Worm (Caenorhabditis elegans) whole organism, young adult: ENCODE measurements around the gene ZK1248.20.

Source experiments
- Y53F4B.3 ChIP-seq: fragments of 200-800 bp; sonication (Bioruptor generic); IDR thresholded peaks from 2 replicates; pipeline ENCODE4 v1.3.6; 2022; ENCODE audit warnings: missing genetic modification reagents, missing genetic modification characterization, missing compliant biosample characterization
- ZK185.1 ChIP-seq: sonication (generic microtip); optimal IDR thresholded peaks from 2 replicates; lab custom pipeline; 2016; ENCODE audit warnings: mild to moderate bottlenecking, missing genetic modification characterization, missing compliant biosample characterization; ENCODE audit not compliant: poor library complexity, severe bottlenecking
- ama-1 ChIP-seq, 3 experiments: fragments of 150-350 bp in 1 of 3; sonication (generic microtip) in 2 of 3; optimal IDR thresholded peaks; 2 replicates each; lab custom pipeline; 2014 to 2018; ENCODE audit warnings: missing biosample characterization in 2 of 3, missing genetic modification characterization in 2 of 3, missing genetic modification reagents in 2 of 3
- ceh-91 ChIP-seq: fragments of 200-800 bp; sonication (Bioruptor generic); IDR thresholded peaks from 2 replicates; pipeline ENCODE4 v1.3.6; 2022; ENCODE audit warnings: missing genetic modification reagents, missing genetic modification characterization, missing compliant biosample characterization
- nfya-2 ChIP-seq: fragments of 200-800 bp; sonication (Bioruptor generic); IDR thresholded peaks from 2 replicates; pipeline ENCODE4 v1.3.6; 2022; ENCODE audit warnings: missing genetic modification reagents, missing genetic modification characterization, missing compliant biosample characterization
- ztf-25 ChIP-seq: fragments of 200-800 bp; sonication (Bioruptor generic); IDR thresholded peaks from 2 replicates; pipeline ENCODE4 v1.3.6; 2022; ENCODE audit warnings: missing genetic modification reagents, missing genetic modification characterization, missing compliant biosample characterization

- TF ChIP-seq ZK185.1 (tag; lab: Kevin White, UChicago) (no peak), ama-1 (optimal IDR thresholded peaks at IDR 0.05; lab: Kevin White, UChicago) (no peak), ama-1 (GFP tag; optimal IDR thresholded peaks at IDR 0.05; lab: Kevin White, UChicago) (no peak), ceh-91 (GFP tag; lab: Robert Waterston, UW) (no peak), nfya-2 (no peak), Y53F4B.3 (GFP tag; lab: Robert Waterston, UW) (no peak), ztf-25 (GFP tag; lab: Robert Waterston, UW) (no peak)
Measured at ce11 chrII:5799553-5799952, 16.9 kb upstream of the ZK1248.20 start, which contains the start of gene K05F1.8.
